Fruit fly (Drosophila melanogaster) whole organism, embryonic: ENCODE data around the gene Grip75.

Experiments
- BtbVII ChIP-seq: fragments of 200-800 bp; sonication (Bioruptor generic); optimal IDR thresholded peaks from 3 replicates; lab custom pipeline; 2017; ENCODE audit warnings: missing biosample characterization, mild to moderate bottlenecking, missing genetic modification characterization
- CG10267 ChIP-seq: fragments of 200-800 bp; sonication (Bioruptor generic); optimal IDR thresholded peaks from 2 replicates; lab custom pipeline; 2018; ENCODE audit warnings: missing biosample characterization, mild to moderate bottlenecking, missing genetic modification characterization, moderate library complexity
- CG11398 ChIP-seq: fragments of 200-800 bp; sonication (Bioruptor generic); optimal IDR thresholded peaks from 2 replicates; lab custom pipeline; 2016; ENCODE audit warnings: missing biosample characterization, missing genetic modification characterization
- CG14014 ChIP-seq: fragments of 200-800 bp; sonication (Bioruptor generic); IDR thresholded peaks from 2 replicates; pipeline ENCODE4 v1.3.6; 2022; ENCODE audit warnings: missing biosample characterization, missing genetic modification characterization
- CG14667 ChIP-seq: fragments of 200-800 bp; sonication (Bioruptor generic); IDR thresholded peaks from 2 replicates; pipeline ENCODE4 v1.3.6; 2022; ENCODE audit warnings: missing biosample characterization, missing genetic modification characterization
- CG15011 ChIP-seq: fragments of 200-800 bp; sonication (Bioruptor generic); optimal IDR thresholded peaks from 3 replicates; lab custom pipeline; 2018; ENCODE audit warnings: missing biosample characterization, mild to moderate bottlenecking, missing genetic modification characterization
- CG15601 ChIP-seq: fragments of 200-800 bp; sonication (Bioruptor generic); optimal IDR thresholded peaks from 3 replicates; lab custom pipeline; 2019; ENCODE audit warnings: missing biosample characterization, mild to moderate bottlenecking, missing genetic modification characterization, moderate library complexity
- CG17568 ChIP-seq: fragments of 200-800 bp; sonication (Bioruptor generic); optimal IDR thresholded peaks from 2 replicates; lab custom pipeline; 2018; ENCODE audit warnings: missing biosample characterization, mild to moderate bottlenecking, missing genetic modification characterization, moderate library complexity
- CG17829 ChIP-seq: fragments of 200-800 bp; optimal IDR thresholded peaks from 2 replicates; lab custom pipeline; 2019; ENCODE audit warnings: missing biosample characterization, mild to moderate bottlenecking, missing genetic modification characterization, moderate library complexity
- CG18619 ChIP-seq: fragments of 200-800 bp; sonication (Bioruptor generic); optimal IDR thresholded peaks from 3 replicates; lab custom pipeline; 2017; ENCODE audit warnings: missing biosample characterization, mild to moderate bottlenecking, missing genetic modification characterization
- CG2116 ChIP-seq: fragments of 200-800 bp; sonication (Bioruptor generic); optimal IDR thresholded peaks from 3 replicates; lab custom pipeline; 2018; ENCODE audit warnings: missing biosample characterization, mild to moderate bottlenecking, missing genetic modification characterization
- CG2875 ChIP-seq: fragments of 200-800 bp; sonication (Bioruptor generic); optimal IDR thresholded peaks from 2 replicates; lab custom pipeline; 2017; ENCODE audit warnings: missing biosample characterization, mild to moderate bottlenecking, missing genetic modification characterization, missing genetic modification reagents
- CG5180 ChIP-seq: fragments of 200-800 bp; sonication (Bioruptor generic); optimal IDR thresholded peaks from 3 replicates; lab custom pipeline; 2017; ENCODE audit warnings: missing biosample characterization, missing genetic modification characterization, mild to moderate bottlenecking, moderate library complexity, missing genetic modification reagents
- CG6683 ChIP-seq: fragments of 200-800 bp; sonication (Bioruptor generic); optimal IDR thresholded peaks from 2 replicates; lab custom pipeline; 2017; ENCODE audit warnings: missing biosample characterization, mild to moderate bottlenecking, missing genetic modification characterization, missing genetic modification reagents
- CG6854 ChIP-seq: fragments of 200-800 bp; sonication (Bioruptor generic); optimal IDR thresholded peaks from 3 replicates; lab custom pipeline; 2017; ENCODE audit warnings: missing biosample characterization, mild to moderate bottlenecking, missing genetic modification characterization
- CG8944 ChIP-seq: fragments of 200-800 bp; sonication (Bioruptor generic); optimal IDR thresholded peaks from 3 replicates; lab custom pipeline; 2016; ENCODE audit warnings: missing biosample characterization, missing genetic modification characterization
- CG9797 ChIP-seq: fragments of 200-800 bp; sonication (Bioruptor generic); optimal IDR thresholded peaks from 3 replicates; lab custom pipeline; 2018; ENCODE audit warnings: missing biosample characterization, mild to moderate bottlenecking, missing genetic modification characterization
- CoRest ChIP-seq: fragments of 200-800 bp; sonication (Bioruptor generic); optimal IDR thresholded peaks from 3 replicates; lab custom pipeline; 2018; ENCODE audit warnings: missing biosample characterization, mild to moderate bottlenecking, missing genetic modification characterization, moderate library complexity
- D ChIP-seq, 2 experiments: fragments of 200-800 bp in 1 of 2; fragments of >200 bp in 1 of 2; sonication (Bioruptor generic) in 1 of 2; optimal IDR thresholded peaks; 2 replicates in 1 of 2; 3 replicates in 1 of 2; lab custom pipeline; 2017; ENCODE audit warnings: mild to moderate bottlenecking in 1 of 2, missing biosample characterization in 1 of 2, missing genetic modification characterization in 1 of 2, missing genetic modification reagents in 1 of 2
- D19A ChIP-seq: fragments of 200-800 bp; optimal IDR thresholded peaks from 3 replicates; lab custom pipeline; 2019; ENCODE audit warnings: missing biosample characterization, mild to moderate bottlenecking, missing genetic modification characterization, moderate library complexity
- D19B ChIP-seq: fragments of 200-800 bp; sonication (Bioruptor generic); optimal IDR thresholded peaks from 2 replicates; lab custom pipeline; 2017; ENCODE audit warnings: missing biosample characterization, mild to moderate bottlenecking, missing genetic modification characterization
- Dfd ChIP-seq, 2 experiments: fragments of >200 bp; optimal IDR thresholded peaks; 2 replicates each; lab custom pipeline; 2017; ENCODE audit warnings: missing biosample characterization in 2 of 2, missing genetic modification characterization in 2 of 2
- Dll ChIP-seq: fragments of 200-800 bp; sonication (Bioruptor generic); IDR thresholded peaks from 4 replicates; pipeline ENCODE4 v1.3.6; 2022; ENCODE audit warnings: missing biosample characterization, missing genetic modification characterization; ENCODE audit not compliant: partially characterized antibody
- Drgx ChIP-seq: fragments of 200-800 bp; sonication (Bioruptor generic); IDR thresholded peaks from 2 replicates; pipeline ENCODE4 v1.3.6; 2022; ENCODE audit warnings: missing biosample characterization, missing genetic modification characterization
- ERR ChIP-seq: fragments of 200-800 bp; sonication (Bioruptor generic); optimal IDR thresholded peaks from 2 replicates; lab custom pipeline; 2016; ENCODE audit warnings: missing biosample characterization, missing genetic modification characterization
- H2.0 ChIP-seq: fragments of 200-800 bp; sonication (Bioruptor generic); IDR thresholded peaks from 2 replicates; pipeline ENCODE4 v1.3.6; 2022; ENCODE audit warnings: missing biosample characterization, missing genetic modification characterization
- HHEX ChIP-seq: fragments of 200-800 bp; sonication (Bioruptor generic); optimal IDR thresholded peaks from 3 replicates; lab custom pipeline; 2017; ENCODE audit warnings: missing biosample characterization, mild to moderate bottlenecking, missing genetic modification characterization, missing genetic modification reagents
- NfI ChIP-seq: fragments of 200-800 bp; sonication (Bioruptor generic); optimal IDR thresholded peaks from 3 replicates; lab custom pipeline; 2018; ENCODE audit warnings: missing biosample characterization, mild to moderate bottlenecking, missing genetic modification characterization, moderate library complexity
- Poxn ChIP-seq: fragments of 200-800 bp; sonication (Bioruptor generic); IDR thresholded peaks from 2 replicates; pipeline ENCODE4 v1.3.6; 2022; ENCODE audit warnings: missing biosample characterization, missing genetic modification characterization
- Usf ChIP-seq: fragments of 200-800 bp; sonication (Bioruptor generic); optimal IDR thresholded peaks from 2 replicates; lab custom pipeline; 2017; ENCODE audit warnings: missing genotype, missing biosample characterization, missing genetic modification characterization
- Xrp1 ChIP-seq: fragments of 200-800 bp; sonication (Bioruptor generic); IDR thresholded peaks from 2 replicates; pipeline ENCODE4 v1.3.6; 2022; ENCODE audit warnings: missing biosample characterization, missing genetic modification characterization
- az2 ChIP-seq: fragments of 200-800 bp; sonication (Bioruptor generic); optimal IDR thresholded peaks from 3 replicates; lab custom pipeline; 2016; ENCODE audit warnings: missing biosample characterization, missing genetic modification characterization
- bsh ChIP-seq, 2 experiments: fragments of 200-800 bp; sonication (Bioruptor generic); optimal IDR thresholded peaks; 2 replicates each; lab custom pipeline; 2017 to 2018; ENCODE audit warnings: mild to moderate bottlenecking in 2 of 2, missing biosample characterization in 2 of 2, missing genetic modification characterization in 2 of 2, moderate library complexity in 1 of 2
- cato ChIP-seq: fragments of 200-800 bp; sonication (Bioruptor generic); optimal IDR thresholded peaks from 2 replicates; lab custom pipeline; 2016; ENCODE audit warnings: missing biosample characterization, missing genetic modification characterization, borderline replicate concordance
- cg ChIP-seq: fragments of 200-800 bp; sonication (Bioruptor generic); optimal IDR thresholded peaks from 3 replicates; lab custom pipeline; 2019; ENCODE audit warnings: missing biosample characterization, mild to moderate bottlenecking, missing genetic modification characterization, moderate library complexity
- chm ChIP-seq: fragments of 200-800 bp; sonication (Bioruptor generic); IDR thresholded peaks from 2 replicates; pipeline ENCODE4 v1.3.6; 2022; ENCODE audit warnings: missing biosample characterization, missing genetic modification characterization
- dan ChIP-seq: fragments of 200-800 bp; sonication (Bioruptor generic); IDR thresholded peaks from 2 replicates; pipeline ENCODE4 v1.3.6; 2022; ENCODE audit warnings: missing biosample characterization, missing genetic modification characterization
- fd3F ChIP-seq: fragments of 200-800 bp; sonication (Bioruptor generic); optimal IDR thresholded peaks from 2 replicates; lab custom pipeline; 2018; ENCODE audit warnings: missing biosample characterization, mild to moderate bottlenecking, missing genetic modification characterization, moderate library complexity
- fd64A ChIP-seq: fragments of 200-800 bp; sonication (Bioruptor generic); optimal IDR thresholded peaks from 3 replicates; lab custom pipeline; 2018; ENCODE audit warnings: missing biosample characterization, mild to moderate bottlenecking, missing genetic modification characterization
- hbn ChIP-seq: fragments of 200-800 bp; sonication (Bioruptor generic); IDR thresholded peaks from 2 replicates; pipeline ENCODE4 v1.3.6; 2022; ENCODE audit warnings: missing biosample characterization, missing genetic modification characterization; ENCODE audit not compliant: partially characterized antibody
- jumu ChIP-seq: fragments of 200-800 bp; sonication (Bioruptor generic); optimal IDR thresholded peaks from 3 replicates; lab custom pipeline; 2016; ENCODE audit warnings: missing biosample characterization, missing genetic modification characterization
- org-1 ChIP-seq: fragments of 200-800 bp; sonication (Bioruptor generic); optimal IDR thresholded peaks from 2 replicates; lab custom pipeline; 2017; ENCODE audit warnings: missing biosample characterization, missing genetic modification characterization
- pan ChIP-seq, 4 experiments: fragments of >200 bp in 3 of 4; fragments of 200-800 bp in 1 of 4; sonication (Bioruptor generic) in 1 of 4; optimal IDR thresholded peaks in 3 of 4; IDR thresholded peaks in 1 of 4; 2 replicates each; pipeline versions ENCODE4 v1.3.6 to Lab custom; 2017 to 2022; ENCODE audit warnings: missing biosample characterization in 2 of 4, missing genetic modification characterization in 2 of 4, mixed read lengths in 1 of 4
- prd ChIP-seq, 3 experiments: fragments of >200 bp in 2 of 3; fragments of 200-800 bp in 1 of 3; sonication (Bioruptor generic) in 1 of 3; optimal IDR thresholded peaks in 2 of 3; IDR thresholded peaks in 1 of 3; 2 replicates in 2 of 3; 3 replicates in 1 of 3; pipeline versions ENCODE4 v1.3.6 to Lab custom; 2017 to 2022; ENCODE audit warnings: missing biosample characterization in 1 of 3, missing genetic modification characterization in 1 of 3
- pzg ChIP-seq: fragments of 200-800 bp; sonication (Bioruptor generic); optimal IDR thresholded peaks from 3 replicates; lab custom pipeline; 2018; ENCODE audit warnings: missing biosample characterization, mild to moderate bottlenecking, missing genetic modification characterization, moderate library complexity
- sima ChIP-seq: fragments of 200-800 bp; sonication (Bioruptor generic); optimal IDR thresholded peaks from 2 replicates; lab custom pipeline; 2016; ENCODE audit warnings: missing biosample characterization, missing genetic modification characterization
- sisA ChIP-seq: fragments of 200-800 bp; sonication (Bioruptor generic); IDR thresholded peaks from 2 replicates; pipeline ENCODE4 v1.3.6; 2022; ENCODE audit warnings: missing biosample characterization, missing genetic modification characterization
- sr ChIP-seq: fragments of 200-800 bp; sonication (Bioruptor generic); IDR thresholded peaks from 3 replicates; pipeline ENCODE4 v1.3.6; 2022; ENCODE audit warnings: missing biosample characterization, missing genetic modification characterization

The Grip75 gene

DNA sequence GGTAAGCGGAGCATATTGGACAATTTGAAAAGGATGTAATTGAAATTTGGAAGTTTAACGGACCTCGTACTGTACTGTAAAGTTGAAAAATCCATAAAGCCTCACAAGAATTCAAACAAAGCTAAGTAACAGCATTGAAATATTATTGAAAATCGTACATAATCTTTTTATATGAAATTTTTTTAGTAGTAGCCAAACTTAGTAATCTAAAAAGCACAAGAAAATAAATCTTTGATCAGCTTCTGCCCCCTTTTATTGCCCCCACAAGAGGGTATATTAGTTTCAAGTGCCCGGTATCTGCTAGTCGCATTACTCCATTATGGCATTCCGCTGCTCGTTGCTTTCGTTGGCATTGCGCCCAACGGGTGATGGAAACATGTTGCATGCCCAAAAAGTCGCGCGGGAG, 16.2 kb upstream of the Grip75 start (continued):
- TF ChIP-seq HHEX = peak; percentile 53
- TF ChIP-seq sisA (GFP tag; lab: Robert Waterston, UW) = peak; percentile 54; the same call in 1 of the 2 replicates
- TF ChIP-seq ERR (GFP tag; lab: Kevin White, UChicago) = no peak
- 0 out of 2 replicates have a peak, but pooled peaks have one; percentile 24 for TF ChIP-seq dan (GFP tag; lab: Robert Waterston, UW)
- peak; percentile 23; the same call in 1 of the 2 replicates for TF ChIP-seq H2.0 (GFP tag; lab: Robert Waterston, UW)
- TF ChIP-seq CG6683 (GFP tag; lab: Kevin White, UChicago) = peak; percentile 21
- TF ChIP-seq CG17829 = peak; percentile 75
- peak; percentile 64 for TF ChIP-seq D19A (tag; lab: Kevin White, UChicago)
- TF ChIP-seq jumu = peak; percentile 53
- no peak for TF ChIP-seq cg (GFP tag; lab: Kevin White, UChicago)
- peak; percentile 46 for TF ChIP-seq CG15601
- peak; percentile 60 for TF ChIP-seq CG2875 (GFP tag; lab: Kevin White, UChicago)
- peak; percentile 18 for TF ChIP-seq cato (GFP tag; lab: Kevin White, UChicago)
- TF ChIP-seq CG15011 (GFP tag; lab: Kevin White, UChicago) = no peak
- no peak for TF ChIP-seq pzg (GFP tag; lab: Kevin White, UChicago)
- TF ChIP-seq Drgx = 0 out of 2 replicates have a peak, but pooled peaks have one; percentile 12
- TF ChIP-seq CG14667 (GFP tag; lab: Robert Waterston, UW) = no peak
- TF ChIP-seq CG2116 (GFP tag; lab: Kevin White, UChicago) = peak; percentile 21
- TF ChIP-seq Xrp1 (GFP tag; lab: Robert Waterston, UW) = peak; percentile 78
- TF ChIP-seq CG8944 (GFP tag; lab: Kevin White, UChicago) = peak; percentile 51
- no peak for TF ChIP-seq CG6854 (GFP tag; lab: Kevin White, UChicago)
- TF ChIP-seq org-1 (GFP tag; lab: Kevin White, UChicago) = peak; percentile 51
- peak; percentile 2 for TF ChIP-seq fd3F (GFP tag; lab: Kevin White, UChicago)
- TF ChIP-seq sima (GFP tag; lab: Kevin White, UChicago) = no peak
- no peak for TF ChIP-seq pan (optimal IDR thresholded peaks at IDR 0.05; lab: Kevin White, UChicago)
- peak in 1 of 2 experiments; percentile 57 for TF ChIP-seq pan (GFP tag; optimal IDR thresholded peaks at IDR 0.05 in 1 of 2, IDR thresholded peaks at IDR 0.05 in 1 of 2)
- no peak for TF ChIP-seq CG9797 (GFP tag; lab: Kevin White, UChicago)
- TF ChIP-seq NfI (GFP tag; lab: Kevin White, UChicago) = no peak
- no peak for TF ChIP-seq Dfd (GFP tag; optimal IDR thresholded peaks at IDR 0.05; lab: Kevin White, UChicago)
- TF ChIP-seq Usf = peak; percentile 15
- TF ChIP-seq BtbVII (GFP tag; lab: Kevin White, UChicago) = peak; percentile 46
- peak; percentile 58 for TF ChIP-seq CG10267 (tag; lab: Kevin White, UChicago)
- TF ChIP-seq chm = no peak
- TF ChIP-seq prd (optimal IDR thresholded peaks at IDR 0.05; lab: Kevin White, UChicago) = no peak
- TF ChIP-seq prd (GFP tag; IDR thresholded peaks at IDR 0.05; lab: Robert Waterston, UW) = peak; percentile 82
- TF ChIP-seq Poxn = no peak
- TF ChIP-seq hbn (GFP tag; lab: Robert Waterston, UW) = no peak
- TF ChIP-seq sr (GFP tag; lab: Robert Waterston, UW) = no peak
- peak; percentile 49 for TF ChIP-seq CG18619 (GFP tag; lab: Kevin White, UChicago)
- peak; percentile 82 for TF ChIP-seq CG5180
- TF ChIP-seq CG14014 (GFP tag; lab: Robert Waterston, UW) = no peak
- TF ChIP-seq CG17568 = no peak
- TF ChIP-seq CoRest (tag; lab: Kevin White, UChicago) = peak; percentile 74
- TF ChIP-seq D19B = peak; percentile 84
- peak; percentile 21 for TF ChIP-seq CG11398 (GFP tag; lab: Kevin White, UChicago)
- TF ChIP-seq Dll (GFP tag; lab: Robert Waterston, UW) = no peak
- peak in 1 of 2 experiments; percentile 52 for TF ChIP-seq bsh (GFP tag; optimal IDR thresholded peaks at IDR 0.05; lab: Kevin White, UChicago)
- peak; percentile 60 for TF ChIP-seq az2
- no peak for TF ChIP-seq D (optimal IDR thresholded peaks at IDR 0.05; lab: Kevin White, UChicago)
- peak; percentile 78 for TF ChIP-seq D (GFP tag; optimal IDR thresholded peaks at IDR 0.05; lab: Kevin White, UChicago)
- TF ChIP-seq fd64A = no peak
